Worm (Caenorhabditis elegans): Measurements from ENCODE around the gene ZK1290.5.

The ZK1290.5 gene

ce11 chrII:7521420-7521819 lies 8.0 kb upstream of the ZK1290.5 start:
- no peak for TF ChIP-seq ztf-4 (tag; optimal IDR thresholded peaks at IDR 0.05)
- TF ChIP-seq ama-1 (optimal IDR thresholded peaks at IDR 0.05) = no peak
- no peak for TF ChIP-seq nhr-77 (tag; optimal IDR thresholded peaks at IDR 0.05)
- TF ChIP-seq efl-1 (optimal IDR thresholded peaks at IDR 0.05) = no peak
- TF ChIP-seq efl-1 (GFP tag; optimal IDR thresholded peaks at IDR 0.05 in 1 of 2) = peak in 1 of 2 experiments; percentile 62
- TF ChIP-seq ceh-8 (GFP tag; optimal IDR thresholded peaks at IDR 0.05) = no peak
- no peak for TF ChIP-seq unc-130 (tag; optimal IDR thresholded peaks at IDR 0.05)
- no peak for TF ChIP-seq nhr-12 (tag; optimal IDR thresholded peaks at IDR 0.05)
- no peak for TF ChIP-seq unc-86 (tag; optimal IDR thresholded peaks at IDR 0.05)
- TF ChIP-seq hpl-2 (GFP tag; optimal IDR thresholded peaks at IDR 0.05) = no peak

- TF ChIP-seq pax-3 (tag; optimal IDR thresholded peaks at IDR 0.05) (no peak), nhr-12 (tag; optimal IDR thresholded peaks at IDR 0.05) (no peak), elt-3 (tag; optimal IDR thresholded peaks at IDR 0.05) (no peak), lin-15B (tag; optimal IDR thresholded peaks at IDR 0.05) (no peak), ama-1 (optimal IDR thresholded peaks at IDR 0.05) (no peak), ceh-90 (tag; optimal IDR thresholded peaks at IDR 0.05) (no peak), alr-1 (tag; optimal IDR thresholded peaks at IDR 0.05; ENCODE audit: borderline replicate concordance) (no peak), nhr-20 (tag; optimal IDR thresholded peaks at IDR 0.05) (no peak), xbp-1 (tag; optimal IDR thresholded peaks at IDR 0.05) (no peak), lin-39 (tag; optimal IDR thresholded peaks at IDR 0.05) (no peak), ztf-4 (tag; optimal IDR thresholded peaks at IDR 0.05) (no peak), fkh-4 (tag; optimal IDR thresholded peaks at IDR 0.05; ENCODE audit: borderline replicate concordance) (no peak), dpl-1 (GFP tag; optimal IDR thresholded peaks at IDR 0.05) (no peak), aha-1 (tag; optimal IDR thresholded peaks at IDR 0.05) (no peak), rnt-1 (tag; optimal IDR thresholded peaks at IDR 0.05) (no peak)
These were observed 6.2 kb upstream of the ZK1290.5 start, which contains the start of gene ZK1290.15 for ce11 chrII:7523281-7523680. Gene ZK1290.15, plus strand, starts transcription at chrII:7523581.

- TF ChIP-seq fkh-10 (GFP tag; optimal IDR thresholded peaks at IDR 0.05) (no peak), nhr-84 (tag; optimal IDR thresholded peaks at IDR 0.05) (no peak), ceh-82 (tag; optimal IDR thresholded peaks at IDR 0.05) (no peak), nhr-85 (tag) (no peak), unc-130 (tag; optimal IDR thresholded peaks at IDR 0.05) (no peak), sox-4 (tag; optimal IDR thresholded peaks at IDR 0.05) (no peak), unc-86 (tag; optimal IDR thresholded peaks at IDR 0.05) (no peak), ceh-88 (GFP tag; IDR thresholded peaks at IDR 0.05) (no peak), mdl-1 (tag; optimal IDR thresholded peaks at IDR 0.05) (no peak), zag-1 (tag; optimal IDR thresholded peaks at IDR 0.05) (no peak), Y116A8C.19 (tag; optimal IDR thresholded peaks at IDR 0.05; ENCODE audit: borderline replicate concordance) (no peak), dsc-1 (tag; optimal IDR thresholded peaks at IDR 0.05) (no peak), ets-5 (GFP tag; IDR thresholded peaks at IDR 0.05) (no peak), fkh-4 (tag; optimal IDR thresholded peaks at IDR 0.05; ENCODE audit: borderline replicate concordance) (no peak), F16B12.6 (tag; optimal IDR thresholded peaks at IDR 0.05) (no peak), nhr-28 (tag; optimal IDR thresholded peaks at IDR 0.05) (no peak), mef-2 (tag; optimal IDR thresholded peaks at IDR 0.05) (no peak)
These were observed 4.0 kb upstream of the ZK1290.5 start, which contains the start of the genes ZK1290.7 and rnh-1.1 for ce11 chrII:7525458-7525857. Gene ZK1290.7, minus strand, starts transcription at chrII:7525558. Gene rnh-1.1, plus strand, starts transcription at chrII:7525738.

ce11 chrII:7528210-7528609 lies 1.2 kb upstream of the ZK1290.5 start:
- peak; percentile 64 for TF ChIP-seq unc-130 (tag; optimal IDR thresholded peaks at IDR 0.05)
- TF ChIP-seq fkh-8 (tag; optimal IDR thresholded peaks at IDR 0.05) = no peak
- TF ChIP-seq C04F5.9 (tag; optimal IDR thresholded peaks at IDR 0.05) = no peak
- TF ChIP-seq nhr-85 (tag) = peak; percentile 94
- no peak for TF ChIP-seq mef-2 (tag; optimal IDR thresholded peaks at IDR 0.05)
- peak; percentile 64 for TF ChIP-seq tbx-2 (tag; optimal IDR thresholded peaks at IDR 0.05)
- no peak for TF ChIP-seq hlh-4 (tag; optimal IDR thresholded peaks at IDR 0.05)
- peak; percentile 48 for TF ChIP-seq pax-3 (tag; optimal IDR thresholded peaks at IDR 0.05)
- peak in 1 of 2 experiments; percentile 82 for TF ChIP-seq lin-35 (GFP tag; optimal IDR thresholded peaks at IDR 0.05)
- no peak for TF ChIP-seq nhr-237 (tag; optimal IDR thresholded peaks at IDR 0.05)
- peak; percentile 82 for TF ChIP-seq nhr-90 (tag; optimal IDR thresholded peaks at IDR 0.05; ENCODE audit: poor library complexity)
- peak; percentile 86 for TF ChIP-seq nhr-71 (tag; optimal IDR thresholded peaks at IDR 0.05)
- TF ChIP-seq elt-3 (tag; optimal IDR thresholded peaks at IDR 0.05) = peak in 2 of 6 experiments; percentile 92 to 95
- TF ChIP-seq efl-1 (optimal IDR thresholded peaks at IDR 0.05) = peak in 1 of 2 experiments; percentile 8
- peak in 1 of 2 experiments; percentile 91 for TF ChIP-seq efl-1 (GFP tag; optimal IDR thresholded peaks at IDR 0.05 in 1 of 2)
- TF ChIP-seq mep-1 (tag; optimal IDR thresholded peaks at IDR 0.05) = peak; percentile 23
- TF ChIP-seq lir-3 (tag; optimal IDR thresholded peaks at IDR 0.05; ENCODE audit: poor library complexity) = peak; percentile 31
- peak; percentile 89 for TF ChIP-seq nhr-20 (tag; optimal IDR thresholded peaks at IDR 0.05)
- peak in 1 of 2 experiments; percentile 90 for TF ChIP-seq mdl-1 (tag; optimal IDR thresholded peaks at IDR 0.05)
- peak; percentile 84 for TF ChIP-seq grh-1 (GFP tag; IDR thresholded peaks at IDR 0.05)
- TF ChIP-seq nhr-19 (GFP tag; conservative IDR thresholded peaks at IDR 0.05) = peak; percentile 81

Data from whole organism, L1 larva.